Worm (Caenorhabditis elegans): ENCODE data around the gene F18E3.10.

- TF ChIP-seq ama-1 (optimal IDR thresholded peaks at IDR 0.05) (no peak), B0310.2 (tag; optimal IDR thresholded peaks at IDR 0.05) (no peak), hmg-4 (GFP tag; optimal IDR thresholded peaks at IDR 0.05) (no peak), hmbx-1 (tag; optimal IDR thresholded peaks at IDR 0.05) (no peak), tbx-37 (GFP tag; conservative IDR thresholded peaks at IDR 0.05) (no peak), ets-7 (tag; optimal IDR thresholded peaks at IDR 0.05) (no peak), pes-1 (GFP tag; IDR thresholded peaks at IDR 0.05) (no peak), hnd-1 (tag; optimal IDR thresholded peaks at IDR 0.05) (no peak), scrt-1 (GFP tag; IDR thresholded peaks at IDR 0.05) (no peak), aly-1 (tag; optimal IDR thresholded peaks at IDR 0.05) (no peak), F13C5.2 (tag; optimal IDR thresholded peaks at IDR 0.05) (no peak), flt-1 (GFP tag; IDR thresholded peaks at IDR 0.05) (no peak)
Measured at ce11 chrV:7381008-7381407, 43.2 kb downstream of the F18E3.10 start, which contains the start of gene C03G6.17.

Measured in whole organism, early embryonic.